Fruit fly (Drosophila melanogaster) whole organism, embryonic: ENCODE data around the gene Baldspot.
A peak's percentile ranks its signal among the peaks of the same experiment; 100 is the strongest.

Experiments
- CG10209 ChIP-seq: fragments of 200-800 bp; sonication (Bioruptor generic); optimal IDR thresholded peaks from 3 replicates; lab custom pipeline; 2017; ENCODE audit warnings: missing biosample characterization, mild to moderate bottlenecking, missing genetic modification characterization, missing genetic modification reagents
- CG2129 ChIP-seq: fragments of 200-800 bp; sonication (Bioruptor generic); IDR thresholded peaks from 2 replicates; pipeline ENCODE4 v1.3.6; 2022; ENCODE audit warnings: missing biosample characterization, missing genetic modification characterization; ENCODE audit not compliant: partially characterized antibody
- CG34224 ChIP-seq: fragments of 200-800 bp; sonication (Bioruptor generic); IDR thresholded peaks from 3 replicates; pipeline ENCODE4 v1.3.6; 2022; ENCODE audit warnings: missing biosample characterization, missing genetic modification characterization; ENCODE audit not compliant: partially characterized antibody
- CG4404 ChIP-seq: fragments of 200-800 bp; sonication (Bioruptor generic); IDR thresholded peaks from 2 replicates; pipeline ENCODE4 v1.3.6; 2022; ENCODE audit warnings: missing biosample characterization, missing genetic modification characterization
- Elba2 ChIP-seq: fragments of 200-800 bp; sonication (Bioruptor generic); optimal IDR thresholded peaks from 3 replicates; lab custom pipeline; 2016; ENCODE audit warnings: missing biosample characterization, missing genetic modification characterization
- HLH3B ChIP-seq: fragments of 200-800 bp; sonication (Bioruptor generic); IDR thresholded peaks from 2 replicates; pipeline ENCODE4 v1.3.6; 2022; ENCODE audit warnings: missing biosample characterization, missing genetic modification characterization
- Opbp ChIP-seq: fragments of 200-800 bp; sonication (Bioruptor generic); IDR thresholded peaks from 3 replicates; pipeline ENCODE4 v1.3.6; 2022; ENCODE audit warnings: missing biosample characterization, missing genetic modification characterization; ENCODE audit not compliant: partially characterized antibody
- PHDP ChIP-seq: fragments of 200-800 bp; sonication (Bioruptor generic); optimal IDR thresholded peaks from 3 replicates; lab custom pipeline; 2018; ENCODE audit warnings: missing biosample characterization, mild to moderate bottlenecking, missing genetic modification characterization, moderate library complexity
- al ChIP-seq: fragments of 200-800 bp; sonication (Bioruptor generic); IDR thresholded peaks from 2 replicates; pipeline ENCODE4 v1.3.6; 2022; ENCODE audit warnings: missing biosample characterization, missing genetic modification characterization
- dmrt99B ChIP-seq: fragments of 200-800 bp; sonication (Bioruptor generic); optimal IDR thresholded peaks from 2 replicates; lab custom pipeline; 2018; ENCODE audit warnings: missing biosample characterization, mild to moderate bottlenecking, missing genetic modification characterization, moderate library complexity
- lilli ChIP-seq: fragments of 200-800 bp; sonication (Bioruptor generic); optimal IDR thresholded peaks from 3 replicates; lab custom pipeline; 2016; ENCODE audit warnings: missing biosample characterization, missing genetic modification characterization
- ro ChIP-seq: fragments of 200-800 bp; sonication (Bioruptor generic); IDR thresholded peaks from 2 replicates; pipeline ENCODE4 v1.3.6; 2022; ENCODE audit warnings: missing biosample characterization, missing genetic modification characterization
- tgo ChIP-seq: fragments of 200-800 bp; sonication (Bioruptor generic); IDR thresholded peaks from 3 replicates; pipeline ENCODE4 v1.3.6; 2022; ENCODE audit warnings: missing biosample characterization, missing genetic modification characterization

dm6 chr3L:16673367-16674014 lies 12.1 kb upstream of the Baldspot start, which contains the start of the genes zetaCOP and CG13032:
- TF ChIP-seq PHDP (tag; lab: Kevin White, UChicago) = no peak
- TF ChIP-seq ro (GFP tag; lab: Robert Waterston, UW) = no peak
- TF ChIP-seq dmrt99B (tag; lab: Kevin White, UChicago) = no peak
- TF ChIP-seq Opbp (GFP tag; lab: Robert Waterston, UW) = no peak
- TF ChIP-seq tgo = no peak
- no peak for TF ChIP-seq al (GFP tag; lab: Robert Waterston, UW)
- TF ChIP-seq CG2129 (GFP tag; lab: Robert Waterston, UW) = no peak
- no peak for TF ChIP-seq CG10209
- no peak for TF ChIP-seq CG34224 (GFP tag; lab: Robert Waterston, UW)
- no peak for TF ChIP-seq lilli (GFP tag; lab: Kevin White, UChicago)
- no peak for TF ChIP-seq HLH3B (GFP tag; lab: Robert Waterston, UW)
- TF ChIP-seq Elba2 (GFP tag; lab: Kevin White, UChicago) = peak; percentile 31
- TF ChIP-seq CG4404 (GFP tag; lab: Robert Waterston, UW) = no peak
